Worm (Caenorhabditis elegans): ENCODE measurements around the gene eak-4.

eak-4 gene

ce11 chrIV:12525409-12525808, at the start of gene eak-4:
TSS of gene eak-4 (minus strand) at chrIV:12525509.
- TF ChIP-seq unc-62 (GFP tag; optimal IDR thresholded peaks at IDR 0.05) = no peak

- TF ChIP-seq unc-62 (GFP tag; optimal IDR thresholded peaks at IDR 0.05) = no peak
Measured at ce11 chrIV:12574265-12574664, 49.0 kb upstream of the eak-4 start.

ce11 chrIV:12573068-12573467, 47.8 kb upstream of the eak-4 start, which contains the start of gene K08E7.5:
TSS of gene K08E7.5 (plus strand) at chrIV:12573368.
- no peak for TF ChIP-seq unc-62 (GFP tag; optimal IDR thresholded peaks at IDR 0.05)

- no peak for TF ChIP-seq unc-62 (GFP tag; optimal IDR thresholded peaks at IDR 0.05)
Measured at ce11 chrIV:12571047-12571446, 45.7 kb upstream of the eak-4 start, which contains the start of gene K08E7.4. TSS of gene K08E7.4 (minus strand) at chrIV:12571147.

ce11 chrIV:12570546-12570945, 45.2 kb upstream of the eak-4 start:
- TF ChIP-seq unc-62 (GFP tag; optimal IDR thresholded peaks at IDR 0.05) = no peak

ce11 chrIV:12567176-12567892, 42.0 kb upstream of the eak-4 start, which contains the start of the genes hsb-1 and let-99:
TSS of gene hsb-1 (minus strand) at chrIV:12567226.
TSS of gene let-99 (plus strand) at chrIV:12567842.
- TF ChIP-seq unc-62 (GFP tag; optimal IDR thresholded peaks at IDR 0.05) = no peak

- no peak for TF ChIP-seq unc-62 (GFP tag; optimal IDR thresholded peaks at IDR 0.05)
Measured at ce11 chrIV:12565933-12566540, 40.7 kb upstream of the eak-4 start, which contains the start of gene eak-7. TSS of gene eak-7 (minus strand) at chrIV:12565983.

- no peak for TF ChIP-seq unc-62 (GFP tag; optimal IDR thresholded peaks at IDR 0.05)
Measured at ce11 chrIV:12560568-12560967, 35.3 kb upstream of the eak-4 start, which contains the start of gene snb-7. TSS of gene snb-7 (plus strand) at chrIV:12560868.

- TF ChIP-seq unc-62 (GFP tag; optimal IDR thresholded peaks at IDR 0.05) = no peak
Measured at ce11 chrIV:12558925-12559450, 33.7 kb upstream of the eak-4 start, which contains the start of the genes ZK795.2 and ZK795.3. TSS of gene ZK795.2 (minus strand) at chrIV:12558975. TSS of gene ZK795.3 (plus strand) at chrIV:12559365.

- no peak for TF ChIP-seq unc-62 (GFP tag; optimal IDR thresholded peaks at IDR 0.05)
Measured at ce11 chrIV:12551944-12552343, 26.6 kb upstream of the eak-4 start.

- no peak for TF ChIP-seq unc-62 (GFP tag; optimal IDR thresholded peaks at IDR 0.05)
Measured at ce11 chrIV:12549014-12549413, 23.7 kb upstream of the eak-4 start.

ce11 chrIV:12547824-12548223, 22.5 kb upstream of the eak-4 start, which contains the start of gene ipmk-1:
TSS of gene ipmk-1 (plus strand) at chrIV:12548124.
- no peak for TF ChIP-seq unc-62 (GFP tag; optimal IDR thresholded peaks at IDR 0.05)

ce11 chrIV:12545902-12546301, 20.6 kb upstream of the eak-4 start:
- TF ChIP-seq unc-62 (GFP tag; optimal IDR thresholded peaks at IDR 0.05) = no peak

- TF ChIP-seq unc-62 (GFP tag; optimal IDR thresholded peaks at IDR 0.05) = no peak
Measured at ce11 chrIV:12545393-12545792, 20.1 kb upstream of the eak-4 start.

- TF ChIP-seq unc-62 (GFP tag; optimal IDR thresholded peaks at IDR 0.05) = no peak
Measured at ce11 chrIV:12544624-12545023, 19.3 kb upstream of the eak-4 start.

- TF ChIP-seq unc-62 (GFP tag; optimal IDR thresholded peaks at IDR 0.05) = no peak
Measured at ce11 chrIV:12542011-12542410, 16.7 kb upstream of the eak-4 start, which contains the start of gene ham-1. TSS of gene ham-1 (plus strand) at chrIV:12542183.

All from whole organism, dauer.